Fruit fly (Drosophila melanogaster) whole organism, embryonic: ENCODE measurements around the gene mRpL51.

Experiments used
- Adf1 ChIP-seq: fragments of 200-800 bp; sonication (Bioruptor generic); IDR thresholded peaks from 2 replicates; pipeline ENCODE4 v1.3.6; 2022; ENCODE audit warnings: missing biosample characterization, missing genetic modification characterization
- Asciz ChIP-seq: fragments of 200-800 bp; sonication (Bioruptor generic); optimal IDR thresholded peaks from 2 replicates; lab custom pipeline; 2017; ENCODE audit warnings: missing biosample characterization, mild to moderate bottlenecking, missing genetic modification characterization, missing genetic modification reagents
- BEAF-32 ChIP-seq: fragments of 200-800 bp; sonication (Bioruptor generic); optimal IDR thresholded peaks from 3 replicates; lab custom pipeline; 2017; ENCODE audit warnings: missing biosample characterization, missing genetic modification characterization, mild to moderate bottlenecking, moderate library complexity, missing genetic modification reagents
- Bgb ChIP-seq: fragments of 200-800 bp; sonication (Bioruptor generic); IDR thresholded peaks from 2 replicates; pipeline ENCODE4 v1.3.6; 2022; ENCODE audit warnings: missing biosample characterization, missing genetic modification characterization; ENCODE audit not compliant: partially characterized antibody
- CG10147 ChIP-seq: fragments of 200-800 bp; sonication (Bioruptor generic); optimal IDR thresholded peaks from 2 replicates; lab custom pipeline; 2019; ENCODE audit warnings: missing biosample characterization, mild to moderate bottlenecking, missing genetic modification characterization, moderate library complexity
- CG13296 ChIP-seq: fragments of 200-800 bp; sonication (Bioruptor generic); optimal IDR thresholded peaks from 3 replicates; lab custom pipeline; 2018; ENCODE audit warnings: missing biosample characterization, mild to moderate bottlenecking, missing genetic modification characterization
- CG1603 ChIP-seq: fragments of 200-800 bp; sonication (Bioruptor generic); optimal IDR thresholded peaks from 2 replicates; lab custom pipeline; 2019; ENCODE audit warnings: missing biosample characterization, mild to moderate bottlenecking, missing genetic modification characterization, moderate library complexity
- CG16863 ChIP-seq: fragments of 200-800 bp; sonication (Bioruptor generic); optimal IDR thresholded peaks from 3 replicates; lab custom pipeline; 2016; ENCODE audit warnings: missing biosample characterization, missing genetic modification characterization
- CG17359 ChIP-seq: fragments of 200-800 bp; sonication (Bioruptor generic); optimal IDR thresholded peaks from 3 replicates; lab custom pipeline; 2018; ENCODE audit warnings: missing biosample characterization, mild to moderate bottlenecking, missing genetic modification characterization, moderate library complexity
- CG18764 ChIP-seq: fragments of 200-800 bp; sonication (Bioruptor generic); optimal IDR thresholded peaks from 3 replicates; lab custom pipeline; 2016; ENCODE audit warnings: missing biosample characterization, missing genetic modification characterization
- CG2129 ChIP-seq: fragments of 200-800 bp; sonication (Bioruptor generic); IDR thresholded peaks from 2 replicates; pipeline ENCODE4 v1.3.6; 2022; ENCODE audit warnings: missing biosample characterization, missing genetic modification characterization; ENCODE audit not compliant: partially characterized antibody
- CG30431 ChIP-seq: fragments of 200-800 bp; sonication (Bioruptor generic); optimal IDR thresholded peaks from 2 replicates; lab custom pipeline; 2017; ENCODE audit warnings: missing biosample characterization, missing genetic modification characterization
- CG4730 ChIP-seq: fragments of 200-800 bp; sonication (Bioruptor generic); IDR thresholded peaks from 2 replicates; pipeline ENCODE4 v1.3.6; 2022; ENCODE audit warnings: missing biosample characterization, missing genetic modification characterization
- CG6175 ChIP-seq: fragments of 200-800 bp; sonication (Bioruptor generic); IDR thresholded peaks from 3 replicates; pipeline ENCODE4 v1.3.6; 2022; ENCODE audit warnings: missing biosample characterization, missing genetic modification characterization
- CG7786 ChIP-seq: fragments of 200-800 bp; sonication (Bioruptor generic); optimal IDR thresholded peaks from 2 replicates; lab custom pipeline; 2016; ENCODE audit warnings: missing biosample characterization, missing genetic modification characterization
- CG7987 ChIP-seq: fragments of 200-800 bp; sonication (Bioruptor generic); optimal IDR thresholded peaks from 2 replicates; lab custom pipeline; 2018; ENCODE audit warnings: missing biosample characterization, mild to moderate bottlenecking, missing genetic modification characterization, moderate library complexity
- CG9215 ChIP-seq: fragments of 200-800 bp; sonication (Bioruptor generic); IDR thresholded peaks from 2 replicates; pipeline ENCODE4 v1.3.6; 2022; ENCODE audit warnings: missing biosample characterization, missing genetic modification characterization
- CG9797 ChIP-seq: fragments of 200-800 bp; sonication (Bioruptor generic); optimal IDR thresholded peaks from 3 replicates; lab custom pipeline; 2018; ENCODE audit warnings: missing biosample characterization, mild to moderate bottlenecking, missing genetic modification characterization
- CG9876 ChIP-seq: fragments of 200-800 bp; sonication (Bioruptor generic); optimal IDR thresholded peaks from 2 replicates; lab custom pipeline; 2016; ENCODE audit warnings: missing biosample characterization, missing genetic modification characterization
- CG9932 ChIP-seq: fragments of 200-800 bp; sonication (Bioruptor generic); IDR thresholded peaks from 2 replicates; pipeline ENCODE4 v1.3.6; 2022; ENCODE audit warnings: missing biosample characterization, missing genetic modification characterization
- D19A ChIP-seq: fragments of 200-800 bp; optimal IDR thresholded peaks from 3 replicates; lab custom pipeline; 2019; ENCODE audit warnings: missing biosample characterization, mild to moderate bottlenecking, missing genetic modification characterization, moderate library complexity
- Hand ChIP-seq: fragments of 200-800 bp; sonication (Bioruptor generic); optimal IDR thresholded peaks from 2 replicates; lab custom pipeline; 2017; ENCODE audit warnings: mild to moderate bottlenecking, missing biosample characterization, missing genetic modification reagents, missing genetic modification characterization
- Hey ChIP-seq: fragments of 200-800 bp; sonication (Bioruptor generic); optimal IDR thresholded peaks from 3 replicates; lab custom pipeline; 2018; ENCODE audit warnings: missing biosample characterization, mild to moderate bottlenecking, missing genetic modification characterization
- Hsf ChIP-seq: fragments of 200-800 bp; sonication (Bioruptor generic); optimal IDR thresholded peaks from 3 replicates; lab custom pipeline; 2016; ENCODE audit warnings: missing biosample characterization, missing genetic modification characterization
- NFAT ChIP-seq: fragments of 200-800 bp; sonication (Bioruptor generic); IDR thresholded peaks from 2 replicates; pipeline ENCODE4 v1.3.6; 2022; ENCODE audit warnings: missing biosample characterization, missing genetic modification characterization
- PHDP ChIP-seq: fragments of 200-800 bp; sonication (Bioruptor generic); optimal IDR thresholded peaks from 3 replicates; lab custom pipeline; 2018; ENCODE audit warnings: missing biosample characterization, mild to moderate bottlenecking, missing genetic modification characterization, moderate library complexity
- ash1 ChIP-seq: fragments of 200-800 bp; sonication (Bioruptor generic); optimal IDR thresholded peaks from 2 replicates; lab custom pipeline; 2018; ENCODE audit warnings: missing biosample characterization, mild to moderate bottlenecking, missing genetic modification characterization
- crc ChIP-seq: fragments of 200-800 bp; sonication (Bioruptor generic); optimal IDR thresholded peaks from 2 replicates; lab custom pipeline; 2016; ENCODE audit warnings: missing biosample characterization, missing genetic modification characterization
- da ChIP-seq: fragments of 200-800 bp; sonication (Bioruptor generic); optimal IDR thresholded peaks from 2 replicates; lab custom pipeline; 2016; ENCODE audit warnings: missing biosample characterization, missing genetic modification characterization
- dati ChIP-seq: fragments of 200-800 bp; sonication (Bioruptor generic); IDR thresholded peaks from 2 replicates; pipeline ENCODE4 v1.3.6; 2022; ENCODE audit warnings: missing biosample characterization, missing genetic modification characterization
- dpn ChIP-seq, 2 experiments: fragments of 200-800 bp; sonication (Bioruptor generic); optimal IDR thresholded peaks; 3 replicates each; lab custom pipeline; 2016; ENCODE audit warnings: missing biosample characterization in 2 of 2, missing genetic modification characterization in 2 of 2
- dysf ChIP-seq: fragments of 200-800 bp; sonication (Bioruptor generic); IDR thresholded peaks from 3 replicates; pipeline ENCODE4 v1.3.6; 2022; ENCODE audit warnings: missing biosample characterization, missing genetic modification characterization
- eyg ChIP-seq: fragments of 200-800 bp; sonication (Bioruptor generic); optimal IDR thresholded peaks from 3 replicates; lab custom pipeline; 2016; ENCODE audit warnings: missing biosample characterization, missing genetic modification characterization
- gfzf ChIP-seq: fragments of 200-800 bp; sonication (Bioruptor generic); optimal IDR thresholded peaks from 2 replicates; lab custom pipeline; 2016; ENCODE audit warnings: missing biosample characterization, mild to moderate bottlenecking, missing genetic modification characterization, moderate library complexity
- grn ChIP-seq: fragments of 200-800 bp; sonication (Bioruptor generic); optimal IDR thresholded peaks from 3 replicates; lab custom pipeline; 2017; ENCODE audit warnings: missing biosample characterization, missing genetic modification characterization
- gsb ChIP-seq: fragments of 200-800 bp; sonication (Bioruptor generic); IDR thresholded peaks from 2 replicates; pipeline ENCODE4 v1.3.6; 2022; ENCODE audit warnings: missing biosample characterization, missing genetic modification characterization
- hbn ChIP-seq: fragments of 200-800 bp; sonication (Bioruptor generic); IDR thresholded peaks from 2 replicates; pipeline ENCODE4 v1.3.6; 2022; ENCODE audit warnings: missing biosample characterization, missing genetic modification characterization; ENCODE audit not compliant: partially characterized antibody
- ind ChIP-seq: fragments of 200-800 bp; sonication (Bioruptor generic); optimal IDR thresholded peaks from 3 replicates; lab custom pipeline; 2016; ENCODE audit warnings: missing biosample characterization, missing genetic modification characterization
- kay ChIP-seq: fragments of 200-800 bp; sonication (Bioruptor generic); optimal IDR thresholded peaks from 2 replicates; lab custom pipeline; 2016; ENCODE audit warnings: missing biosample characterization, missing genetic modification characterization
- ken ChIP-seq: fragments of 200-800 bp; sonication (Bioruptor generic); IDR thresholded peaks from 3 replicates; pipeline ENCODE4 v1.3.6; 2022; ENCODE audit warnings: missing biosample characterization, missing genetic modification characterization
- kni ChIP-seq: fragments of 200-800 bp; sonication (Bioruptor generic); optimal IDR thresholded peaks from 3 replicates; lab custom pipeline; 2017; ENCODE audit warnings: mild to moderate bottlenecking, missing biosample characterization, missing genetic modification reagents, missing genetic modification characterization
- oc ChIP-seq: fragments of 200-800 bp; sonication (Bioruptor generic); optimal IDR thresholded peaks from 2 replicates; lab custom pipeline; 2018; ENCODE audit warnings: missing biosample characterization, mild to moderate bottlenecking, missing genetic modification characterization, moderate library complexity
- pita ChIP-seq: fragments of 200-800 bp; sonication (Bioruptor generic); optimal IDR thresholded peaks from 2 replicates; lab custom pipeline; 2017; ENCODE audit warnings: missing biosample characterization, mild to moderate bottlenecking, missing genetic modification characterization
- pros ChIP-seq: fragments of 200-800 bp; sonication (Bioruptor generic); optimal IDR thresholded peaks from 3 replicates; lab custom pipeline; 2019; ENCODE audit warnings: missing biosample characterization, mild to moderate bottlenecking, missing genetic modification characterization, moderate library complexity
- tll ChIP-seq, 2 experiments: fragments of 200-800 bp in 1 of 2; fragments of >200 bp in 1 of 2; sonication (Bioruptor generic) in 1 of 2; optimal IDR thresholded peaks; 2 replicates each; lab custom pipeline; 2017 to 2019; ENCODE audit warnings: missing biosample characterization in 2 of 2, missing genetic modification characterization in 2 of 2, mild to moderate bottlenecking in 1 of 2, moderate library complexity in 1 of 2
- zen2 ChIP-seq: fragments of 200-800 bp; sonication (Bioruptor generic); IDR thresholded peaks from 3 replicates; pipeline ENCODE4 v1.3.6; 2022; ENCODE audit warnings: missing biosample characterization, missing genetic modification characterization; ENCODE audit not compliant: partially characterized antibody

Gene mRpL51

DNA sequence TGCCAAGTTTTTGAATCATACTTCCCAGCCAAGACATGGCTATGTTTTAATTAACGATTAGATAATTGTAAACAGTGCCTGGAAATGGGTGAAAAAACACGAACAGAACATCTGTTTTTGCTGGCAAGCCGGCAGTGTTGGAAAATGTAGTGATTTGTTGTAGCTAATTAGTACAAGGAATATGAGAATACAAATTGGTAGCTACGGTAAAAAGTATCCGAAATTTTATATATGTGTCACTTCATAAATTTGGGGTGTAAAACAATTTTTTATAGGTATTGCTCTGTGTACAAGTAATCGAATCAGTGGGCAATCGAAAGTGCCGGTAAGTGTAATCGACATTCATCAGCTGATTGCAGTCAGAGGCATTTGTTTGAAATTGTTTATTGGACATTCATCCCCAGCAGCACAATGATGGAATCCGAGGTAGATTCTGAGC is at the start of gene mRpL51, which contains the start of gene Uba4 (continued):
- TF ChIP-seq CG9876 (GFP tag; lab: Kevin White, UChicago) (no peak), CG13296 (peak; percentile 9), D19A (tag; lab: Kevin White, UChicago) (no peak), dati (GFP tag; lab: Robert Waterston, UW) (no peak), CG9932 (GFP tag; lab: Robert Waterston, UW) (peak; percentile 32; the same call in 1 of the 2 replicates)

dm6 chr2L:8556207-8556606 is 39.0 kb upstream of the mRpL51 start:
- peak; percentile 35 for TF ChIP-seq Hey (tag; lab: Kevin White, UChicago)
- TF ChIP-seq da (GFP tag; lab: Kevin White, UChicago): no peak
- TF ChIP-seq kay (GFP tag; lab: Kevin White, UChicago): no peak
- no peak for TF ChIP-seq CG9797 (GFP tag; lab: Kevin White, UChicago)
- no peak for TF ChIP-seq CG7987 (GFP tag; lab: Kevin White, UChicago)
- TF ChIP-seq kni: peak; percentile 27
- peak in 1 of 2 experiments; percentile 45 for TF ChIP-seq tll (GFP tag; optimal IDR thresholded peaks at IDR 0.05; lab: Kevin White, UChicago)
- TF ChIP-seq CG10147 (GFP tag; lab: Kevin White, UChicago): no peak
- TF ChIP-seq oc (tag; lab: Kevin White, UChicago): peak; percentile 70
- TF ChIP-seq pros: peak; percentile 94
- no peak for TF ChIP-seq PHDP (tag; lab: Kevin White, UChicago)

DNA sequence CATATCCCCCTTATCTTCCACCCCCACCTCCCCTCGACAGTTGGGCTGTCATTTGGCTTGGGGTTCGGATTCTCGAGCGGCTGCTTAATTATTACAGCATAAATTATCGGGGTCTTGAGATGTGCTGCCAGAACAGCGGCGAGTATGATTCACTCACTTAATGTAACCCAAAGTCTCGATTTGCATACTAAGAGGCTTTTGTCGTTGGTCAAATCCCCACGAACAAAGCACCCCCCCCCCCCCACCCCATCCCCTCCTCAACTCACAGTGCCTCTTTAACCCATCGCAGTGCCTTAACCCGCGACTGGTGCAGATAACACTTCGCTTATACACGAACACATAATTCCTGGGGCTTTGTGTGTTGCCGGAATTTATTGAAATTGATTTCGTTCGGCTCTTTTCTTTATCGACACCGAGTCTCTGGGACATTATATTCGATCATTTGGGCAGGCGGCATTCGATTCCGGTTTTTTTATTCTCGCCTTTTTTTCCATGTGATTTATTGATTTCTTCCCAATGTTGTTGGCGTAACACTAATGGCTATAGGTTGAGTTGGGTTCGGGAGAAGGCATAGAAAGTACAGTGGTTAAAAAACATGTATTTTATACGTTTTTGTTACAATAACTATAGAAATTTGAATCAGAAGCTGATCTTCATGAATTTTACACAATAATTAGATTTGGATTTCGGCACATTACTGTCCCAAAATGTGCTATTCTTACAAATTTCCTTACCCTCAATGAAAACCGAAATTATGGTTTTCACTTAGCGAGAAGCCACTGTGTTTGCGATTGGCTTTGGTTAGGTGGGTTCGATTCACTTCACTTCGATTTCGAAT is 36.8 kb upstream of the mRpL51 start:
- TF ChIP-seq eyg: no peak
- no peak for TF ChIP-seq Bgb (GFP tag; lab: Robert Waterston, UW)
- no peak for TF ChIP-seq CG9215 (GFP tag; lab: Robert Waterston, UW)
- TF ChIP-seq CG7786 (GFP tag; lab: Kevin White, UChicago): peak; percentile 32
- no peak for TF ChIP-seq CG6175 (GFP tag; lab: Robert Waterston, UW)
- TF ChIP-seq Hand (GFP tag; lab: Kevin White, UChicago): no peak
- TF ChIP-seq zen2 (GFP tag; lab: Robert Waterston, UW): no peak
- no peak for TF ChIP-seq gfzf
- TF ChIP-seq CG1603 (tag; lab: Kevin White, UChicago): peak; percentile 51
- TF ChIP-seq CG4730 (GFP tag; lab: Robert Waterston, UW): no peak
- TF ChIP-seq dpn (GFP tag; optimal IDR thresholded peaks at IDR 0.05; lab: Kevin White, UChicago): peak in 1 of 2 experiments; percentile 31
- no peak for TF ChIP-seq BEAF-32 (GFP tag; lab: Kevin White, UChicago)
- peak; percentile 48; the same call in 1 of the 3 replicates for TF ChIP-seq dysf
- peak; percentile 15 for TF ChIP-seq ind (GFP tag; lab: Kevin White, UChicago)
- TF ChIP-seq hbn (GFP tag; lab: Robert Waterston, UW): no peak
- no peak for TF ChIP-seq grn (GFP tag; lab: Kevin White, UChicago)
- peak; percentile 55 for TF ChIP-seq crc (GFP tag; lab: Kevin White, UChicago)
- peak; percentile 50 for TF ChIP-seq CG16863 (GFP tag; lab: Kevin White, UChicago)
- TF ChIP-seq CG18764 (GFP tag; lab: Kevin White, UChicago): no peak
- no peak for TF ChIP-seq Adf1 (GFP tag; lab: Robert Waterston, UW)
- peak; percentile 54 for TF ChIP-seq CG30431 (GFP tag; lab: Kevin White, UChicago)
- TF ChIP-seq Hsf (GFP tag; lab: Kevin White, UChicago): peak; percentile 76
- no peak for TF ChIP-seq pita (GFP tag; lab: Kevin White, UChicago)
- TF ChIP-seq NFAT (GFP tag; lab: Robert Waterston, UW): no peak
- no peak for TF ChIP-seq gsb (GFP tag; lab: Robert Waterston, UW)
- peak; percentile 37 for TF ChIP-seq CG17359 (tag; lab: Kevin White, UChicago)
- TF ChIP-seq Asciz: peak; percentile 35
- no peak for TF ChIP-seq CG2129 (GFP tag; lab: Robert Waterston, UW)
- TF ChIP-seq ken: no peak
- no peak for TF ChIP-seq ash1
